Worm (Caenorhabditis elegans) whole organism, young adult: Measurements from ENCODE around the gene R53.8.

Experiments used
- B0035.1 ChIP-seq: sonication (generic microtip); optimal IDR thresholded peaks from 2 replicates; lab custom pipeline; 2016; ENCODE audit warnings: missing genetic modification characterization, mild to moderate bottlenecking, missing compliant biosample characterization, missing genotype, missing genetic modification reagents
- C17E4.6 ChIP-seq: fragments of 200-800 bp; sonication (Bioruptor generic); IDR thresholded peaks from 2 replicates; pipeline ENCODE4 v1.3.6; 2022; ENCODE audit warnings: missing genetic modification reagents, missing genetic modification characterization, missing compliant biosample characterization
- D2030.7 ChIP-seq: fragments of 200-800 bp; sonication (Bioruptor generic); IDR thresholded peaks from 2 replicates; pipeline ENCODE4 v1.3.6; 2022; ENCODE audit warnings: missing genetic modification reagents, missing genetic modification characterization, missing compliant biosample characterization
- F10E7.11 ChIP-seq: sonication (generic microtip); optimal IDR thresholded peaks from 2 replicates; lab custom pipeline; 2017; ENCODE audit warnings: mild to moderate bottlenecking, missing genetic modification characterization, moderate library complexity, missing compliant biosample characterization
- F23B12.7 ChIP-seq: sonication (generic microtip); optimal IDR thresholded peaks from 2 replicates; lab custom pipeline; 2017; ENCODE audit warnings: missing genetic modification characterization, mild to moderate bottlenecking, missing compliant biosample characterization, antibody characterized with exemption, moderate library complexity; ENCODE audit not compliant: insufficient read depth
- F37B4.10 ChIP-seq: fragments of 200-800 bp; sonication (Bioruptor generic); IDR thresholded peaks from 2 replicates; pipeline ENCODE4 v1.3.6; 2022; ENCODE audit warnings: missing genetic modification characterization, missing compliant biosample characterization
- F57A8.1 ChIP-seq: fragments of 200-800 bp; sonication (Bioruptor generic); optimal IDR thresholded peaks from 2 replicates; lab custom pipeline; 2018; ENCODE audit warnings: mild to moderate bottlenecking, missing genetic modification characterization, moderate library complexity, missing compliant biosample characterization
- F57C9.4 ChIP-seq: sonication (generic microtip); optimal IDR thresholded peaks from 2 replicates; lab custom pipeline; 2017; ENCODE audit warnings: mild to moderate bottlenecking, missing genetic modification characterization, missing compliant biosample characterization
- K11D2.4 ChIP-seq: fragments of 200-800 bp; sonication (Bioruptor generic); IDR thresholded peaks from 2 replicates; pipeline ENCODE4 v1.3.6; 2022; ENCODE audit warnings: missing genetic modification reagents, missing genetic modification characterization, missing compliant biosample characterization
- K12H6.12 ChIP-seq: fragments of 200-800 bp; sonication (Bioruptor generic); optimal IDR thresholded peaks from 2 replicates; lab custom pipeline; 2018; ENCODE audit warnings: mild to moderate bottlenecking, missing genetic modification characterization, missing compliant biosample characterization
- T07F8.4 ChIP-seq: sonication (generic microtip); optimal IDR thresholded peaks from 2 replicates; lab custom pipeline; 2016; ENCODE audit warnings: mild to moderate bottlenecking, missing genetic modification characterization, moderate library complexity, missing compliant biosample characterization
- T26A5.8 ChIP-seq: sonication (generic microtip); optimal IDR thresholded peaks from 2 replicates; lab custom pipeline; 2016; ENCODE audit warnings: missing genetic modification characterization, missing compliant biosample characterization
- Y53F4B.3 ChIP-seq: fragments of 200-800 bp; sonication (Bioruptor generic); IDR thresholded peaks from 2 replicates; pipeline ENCODE4 v1.3.6; 2022; ENCODE audit warnings: missing genetic modification reagents, missing genetic modification characterization, missing compliant biosample characterization
- Y67H2A.10 ChIP-seq: fragments of 200-800 bp; sonication (Bioruptor generic); conservative IDR thresholded peaks from 2 replicates; pipeline ENCODE4 v1.3.6; 2022; ENCODE audit warnings: missing genetic modification reagents, missing genetic modification characterization, missing compliant biosample characterization
- Y95B8A.8 ChIP-seq: fragments of 200-800 bp; sonication (Bioruptor generic); IDR thresholded peaks from 2 replicates; pipeline ENCODE4 v1.3.6; 2022; ENCODE audit warnings: missing genetic modification reagents, missing genetic modification characterization, missing compliant biosample characterization
- aptf-2 ChIP-seq: fragments of 200-800 bp; sonication (Bioruptor generic); conservative IDR thresholded peaks from 2 replicates; pipeline ENCODE4 v1.3.6; 2022; ENCODE audit warnings: missing genetic modification reagents, missing genetic modification characterization, missing compliant biosample characterization
- aptf-3 ChIP-seq: fragments of 200-800 bp; sonication (Bioruptor generic); IDR thresholded peaks from 2 replicates; pipeline ENCODE4 v1.3.6; 2022; ENCODE audit warnings: missing genetic modification characterization, missing compliant biosample characterization
- athp-1 ChIP-seq: sonication (generic microtip); optimal IDR thresholded peaks from 2 replicates; lab custom pipeline; 2017; ENCODE audit warnings: mild to moderate bottlenecking, missing genetic modification characterization, missing compliant biosample characterization
- attf-6 ChIP-seq: fragments of 200-800 bp; sonication (Bioruptor generic); IDR thresholded peaks from 2 replicates; pipeline ENCODE4 v1.3.6; 2022; ENCODE audit warnings: missing genetic modification reagents, missing genetic modification characterization, missing compliant biosample characterization
- bed-2 ChIP-seq: fragments of 200-800 bp; sonication (Bioruptor generic); IDR thresholded peaks from 2 replicates; pipeline ENCODE4 v1.3.6; 2022; ENCODE audit warnings: missing genetic modification reagents, missing genetic modification characterization, missing compliant biosample characterization
- ceh-27 ChIP-seq: fragments of 200-800 bp; sonication (Bioruptor generic); optimal IDR thresholded peaks from 2 replicates; lab custom pipeline; 2018; ENCODE audit warnings: mild to moderate bottlenecking, missing genetic modification characterization, moderate library complexity, missing compliant biosample characterization
- dpl-1 ChIP-seq: fragments of 150-350 bp; optimal IDR thresholded peaks from 2 replicates; lab custom pipeline; 2014; ENCODE audit warnings: missing biosample characterization, missing genetic modification reagents, missing genetic modification characterization
- efl-1 ChIP-seq: fragments of 150-350 bp; optimal IDR thresholded peaks from 2 replicates; lab custom pipeline; 2014; ENCODE audit warnings: missing biosample characterization, missing genetic modification reagents, missing genetic modification characterization
- ekl-4 ChIP-seq: fragments of 200-800 bp; sonication (Bioruptor generic); IDR thresholded peaks from 2 replicates; pipeline ENCODE4 v1.3.6; 2022; ENCODE audit warnings: missing genetic modification reagents, missing genetic modification characterization, missing compliant biosample characterization
- ets-4 ChIP-seq: fragments of 200-800 bp; sonication (Bioruptor generic); optimal IDR thresholded peaks from 2 replicates; lab custom pipeline; 2018; ENCODE audit warnings: mild to moderate bottlenecking, missing genetic modification characterization, missing compliant biosample characterization
- him-1 ChIP-seq: sonication (generic microtip); optimal IDR thresholded peaks from 2 replicates; lab custom pipeline; 2016; ENCODE audit warnings: missing genotype, missing genetic modification reagents, missing genetic modification characterization, missing compliant biosample characterization
- let-607 ChIP-seq, 2 experiments: fragments of 200-800 bp in 1 of 2; sonication (Bioruptor generic) in 1 of 2; sonication (generic microtip) in 1 of 2; optimal IDR thresholded peaks; 2 replicates each; lab custom pipeline; 2016 to 2018; ENCODE audit warnings: mild to moderate bottlenecking in 2 of 2, missing compliant biosample characterization in 2 of 2, missing genetic modification characterization in 2 of 2, moderate library complexity in 2 of 2, missing genotype in 1 of 2
- lin-35 ChIP-seq, 3 experiments: fragments of 150-350 bp in 2 of 3; sonication (generic microtip) in 1 of 3; optimal IDR thresholded peaks; 2 replicates each; lab custom pipeline; 2014 to 2018; ENCODE audit warnings: missing biosample characterization in 3 of 3, missing genetic modification characterization in 3 of 3, missing genetic modification reagents in 3 of 3
- lin-54 ChIP-seq: fragments of 200-800 bp; sonication (Bioruptor generic); optimal IDR thresholded peaks from 2 replicates; lab custom pipeline; 2018; ENCODE audit warnings: mild to moderate bottlenecking, missing genetic modification characterization, missing compliant biosample characterization
- lsy-27 ChIP-seq: sonication (generic microtip); optimal IDR thresholded peaks from 2 replicates; lab custom pipeline; 2017; ENCODE audit warnings: missing genetic modification characterization, mild to moderate bottlenecking, missing compliant biosample characterization, antibody characterized with exemption, missing genotype, borderline replicate concordance; ENCODE audit not compliant: insufficient read depth
- madf-6 ChIP-seq: fragments of 200-800 bp; sonication (Bioruptor generic); IDR thresholded peaks from 2 replicates; pipeline ENCODE4 v1.3.6; 2022; ENCODE audit warnings: missing genetic modification reagents, missing genetic modification characterization, missing compliant biosample characterization
- mcd-1 ChIP-seq: fragments of 200-800 bp; sonication (Bioruptor generic); IDR thresholded peaks from 2 replicates; pipeline ENCODE4 v1.3.6; 2022; ENCODE audit warnings: missing genetic modification reagents, missing genetic modification characterization, missing compliant biosample characterization
- mel-28 ChIP-seq: sonication (generic microtip); optimal IDR thresholded peaks from 2 replicates; lab custom pipeline; 2016; ENCODE audit warnings: borderline replicate concordance, mild to moderate bottlenecking, missing genetic modification characterization, missing compliant biosample characterization
- mes-4 ChIP-seq: sonication (generic microtip); optimal IDR thresholded peaks from 2 replicates; lab custom pipeline; 2016; ENCODE audit warnings: missing genotype, missing genetic modification characterization, missing compliant biosample characterization
- mxl-1 ChIP-seq: sonication (generic microtip); optimal IDR thresholded peaks from 2 replicates; lab custom pipeline; 2016; ENCODE audit warnings: missing genetic modification characterization, missing compliant biosample characterization
- nfyb-1 ChIP-seq: fragments of 200-800 bp; sonication (Bioruptor generic); IDR thresholded peaks from 2 replicates; pipeline ENCODE4 v1.3.6; 2022; ENCODE audit warnings: missing genetic modification reagents, missing genetic modification characterization, missing compliant biosample characterization
- nhr-90 ChIP-seq: sonication (generic microtip); optimal IDR thresholded peaks from 2 replicates; lab custom pipeline; 2016; ENCODE audit warnings: missing genotype, mild to moderate bottlenecking, missing genetic modification characterization, missing compliant biosample characterization
- pha-4 ChIP-seq: fragments of 150-350 bp; sonication (generic microtip); optimal IDR thresholded peaks from 2 replicates; lab custom pipeline; 2014; ENCODE audit warnings: missing biosample characterization, missing genetic modification reagents, missing genetic modification characterization
- snpc-1.1 ChIP-seq: sonication (generic microtip); optimal IDR thresholded peaks from 2 replicates; lab custom pipeline; 2017; ENCODE audit warnings: missing genetic modification characterization, mild to moderate bottlenecking, missing compliant biosample characterization, antibody characterized with exemption, moderate library complexity, missing genotype, missing genetic modification reagents; ENCODE audit not compliant: insufficient read depth
- somi-1 ChIP-seq: fragments of 200-800 bp; sonication (Bioruptor generic); optimal IDR thresholded peaks from 2 replicates; lab custom pipeline; 2018; ENCODE audit warnings: mild to moderate bottlenecking, missing genetic modification characterization, missing compliant biosample characterization
- sptf-2 ChIP-seq: fragments of 200-800 bp; sonication (Bioruptor generic); optimal IDR thresholded peaks from 2 replicates; lab custom pipeline; 2018; ENCODE audit warnings: mild to moderate bottlenecking, missing genetic modification characterization, missing compliant biosample characterization
- tbp1 ChIP-seq: fragments of 200-800 bp; sonication (Bioruptor generic); optimal IDR thresholded peaks from 2 replicates; lab custom pipeline; 2018; ENCODE audit warnings: mild to moderate bottlenecking, missing genetic modification characterization, missing compliant biosample characterization
- tbx-9 ChIP-seq: sonication (generic microtip); optimal IDR thresholded peaks from 2 replicates; lab custom pipeline; 2016; ENCODE audit warnings: borderline replicate concordance, missing genetic modification characterization, inconsistent platforms, missing compliant biosample characterization
- tlf-1 ChIP-seq: fragments of 200-800 bp; sonication (Bioruptor generic); optimal IDR thresholded peaks from 2 replicates; lab custom pipeline; 2018; ENCODE audit warnings: mild to moderate bottlenecking, missing genetic modification characterization, missing compliant biosample characterization
- xnd-1 ChIP-seq: sonication (generic microtip); optimal IDR thresholded peaks from 2 replicates; lab custom pipeline; 2016; ENCODE audit warnings: missing genotype, missing genetic modification reagents, missing genetic modification characterization, missing compliant biosample characterization
- zim-3 ChIP-seq: sonication (generic microtip); optimal IDR thresholded peaks from 2 replicates; lab custom pipeline; 2017; ENCODE audit warnings: mild to moderate bottlenecking, missing genetic modification characterization, moderate library complexity, missing compliant biosample characterization
- ztf-25 ChIP-seq: fragments of 200-800 bp; sonication (Bioruptor generic); IDR thresholded peaks from 2 replicates; pipeline ENCODE4 v1.3.6; 2022; ENCODE audit warnings: missing genetic modification reagents, missing genetic modification characterization, missing compliant biosample characterization
- ztf-3 ChIP-seq: fragments of 200-800 bp; sonication (Bioruptor generic); optimal IDR thresholded peaks from 2 replicates; lab custom pipeline; 2018; ENCODE audit warnings: mild to moderate bottlenecking, missing genetic modification characterization, missing compliant biosample characterization

R53.8 gene

DNA sequence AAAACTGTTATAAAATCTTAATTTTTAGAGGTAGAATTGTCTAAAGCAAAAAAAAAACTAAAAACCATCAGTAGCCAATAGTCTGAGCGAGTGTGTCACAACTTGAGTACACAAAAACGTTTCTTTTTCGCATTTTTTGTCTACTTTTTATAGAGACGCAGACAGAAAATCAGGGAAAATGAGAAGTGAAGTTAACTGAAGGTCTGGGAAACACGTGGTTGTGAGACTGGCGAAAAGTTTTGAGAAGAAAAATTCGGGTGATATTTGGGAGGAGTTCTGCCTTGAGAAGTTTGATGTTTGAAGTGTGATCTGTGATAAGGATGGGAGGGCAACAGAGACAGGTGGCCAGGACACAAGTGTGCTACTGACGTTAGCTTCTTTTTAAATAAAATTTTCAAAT is 38.9 kb upstream of the R53.8 start:
- TF ChIP-seq F37B4.10 (no peak), dpl-1 (no peak), nfyb-1 (0 out of 2 replicates have a peak, but pooled peaks have one; percentile 12), F57C9.4 (tag; lab: Kevin White, UChicago) (no peak), tlf-1 (GFP tag; lab: Kevin White, UChicago) (no peak), F23B12.7 (tag; lab: Kevin White, UChicago) (no peak), mel-28 (tag; lab: Kevin White, UChicago) (no peak), lin-35 (GFP tag; optimal IDR thresholded peaks at IDR 0.05; lab: Kevin White, UChicago) (peak in 1 of 3 experiments; percentile 25), efl-1 (GFP tag; lab: Kevin White, UChicago) (no peak), sptf-2 (no peak), snpc-1.1 (tag; lab: Kevin White, UChicago) (no peak), mes-4 (tag; lab: Kevin White, UChicago) (no peak), tbx-9 (tag; lab: Kevin White, UChicago) (no peak), xnd-1 (tag; lab: Kevin White, UChicago) (no peak), F10E7.11 (tag; lab: Kevin White, UChicago) (no peak), pha-4 (tag; lab: Kevin White, UChicago) (peak; percentile 40), zim-3 (tag; lab: Kevin White, UChicago) (no peak), T26A5.8 (tag; lab: Kevin White, UChicago) (no peak), D2030.7 (GFP tag; lab: Robert Waterston, UW) (no peak), let-607 (tag; optimal IDR thresholded peaks at IDR 0.05; lab: Kevin White, UChicago) (peak; percentile 13 to 26), Y95B8A.8 (GFP tag; lab: Robert Waterston, UW) (no peak), bed-2 (GFP tag; lab: Robert Waterston, UW) (no peak), Y53F4B.3 (GFP tag; lab: Robert Waterston, UW) (no peak), nhr-90 (tag; lab: Kevin White, UChicago) (peak; percentile 28), tbp1 (GFP tag; lab: Kevin White, UChicago) (peak; percentile 38), T07F8.4 (tag; lab: Kevin White, UChicago) (no peak), B0035.1 (tag; lab: Kevin White, UChicago) (no peak), Y67H2A.10 (GFP tag; lab: Robert Waterston, UW) (no peak), aptf-2 (GFP tag; lab: Robert Waterston, UW) (no peak), somi-1 (GFP tag; lab: Kevin White, UChicago) (peak; percentile 78), lin-54 (peak; percentile 40), ets-4 (GFP tag; lab: Kevin White, UChicago) (no peak), lsy-27 (tag; lab: Kevin White, UChicago) (no peak), athp-1 (no peak), ekl-4 (0 out of 2 replicates have a peak, but pooled peaks have one; percentile 19), K12H6.12 (tag; lab: Kevin White, UChicago) (no peak), aptf-3 (GFP tag; lab: Robert Waterston, UW) (no peak), madf-6 (0 out of 2 replicates have a peak, but pooled peaks have one; percentile 7), attf-6 (GFP tag; lab: Robert Waterston, UW) (no peak), K11D2.4 (GFP tag; lab: Robert Waterston, UW) (no peak), F57A8.1 (GFP tag; lab: Kevin White, UChicago) (no peak), mxl-1 (tag; lab: Kevin White, UChicago) (no peak), him-1 (no peak), C17E4.6 (GFP tag; lab: Robert Waterston, UW) (0 out of 2 replicates have a peak, but pooled peaks have one; percentile 9), ceh-27 (GFP tag; lab: Kevin White, UChicago) (peak; percentile 3), ztf-25 (GFP tag; lab: Robert Waterston, UW) (no peak), mcd-1 (GFP tag; lab: Robert Waterston, UW) (peak; percentile 47; the same call in 1 of the 2 replicates), ztf-3 (no peak)
